Worm (Caenorhabditis elegans) whole organism, L1 larva: Measurements from ENCODE around the gene npp-9.

ENCODE experiments used
- F16B12.6 ChIP-seq: fragments of 150-350 bp; optimal IDR thresholded peaks from 2 replicates; lab custom pipeline; 2014; ENCODE audit warnings: missing biosample characterization, missing genetic modification characterization
- aly-2 ChIP-seq: fragments of 150-350 bp; optimal IDR thresholded peaks from 2 replicates; lab custom pipeline; 2014; ENCODE audit warnings: missing biosample characterization, missing genetic modification characterization
- blmp-1 ChIP-seq: fragments of 150-350 bp; optimal IDR thresholded peaks from 2 replicates; lab custom pipeline; 2014; ENCODE audit warnings: missing biosample characterization, missing genetic modification characterization
- ceh-8 ChIP-seq: fragments of 200-800 bp; sonication (Bioruptor generic); optimal IDR thresholded peaks from 2 replicates; lab custom pipeline; 2018; ENCODE audit warnings: mild to moderate bottlenecking, missing genetic modification characterization, moderate library complexity, missing compliant biosample characterization
- ceh-82 ChIP-seq, 3 experiments: fragments of 150-350 bp in 1 of 3; sonication (generic microtip) in 2 of 3; optimal IDR thresholded peaks; 2 replicates each; lab custom pipeline; 2014 to 2017; ENCODE audit warnings: missing biosample characterization in 3 of 3, missing genetic modification characterization in 3 of 3
- ceh-88 ChIP-seq: fragments of 200-800 bp; sonication (Bioruptor generic); IDR thresholded peaks from 2 replicates; pipeline ENCODE4 v1.3.6; 2022; ENCODE audit warnings: missing genetic modification characterization, missing compliant biosample characterization
- ces-1 ChIP-seq: fragments of 150-350 bp; optimal IDR thresholded peaks from 2 replicates; lab custom pipeline; 2014; ENCODE audit warnings: missing biosample characterization, missing genetic modification reagents, missing genetic modification characterization
- dpl-1 ChIP-seq, 3 experiments: fragments of 150-350 bp in 2 of 3; sonication (generic microtip) in 1 of 3; optimal IDR thresholded peaks; 2 replicates each; lab custom pipeline; 2014 to 2017; ENCODE audit warnings: missing biosample characterization in 3 of 3, missing genetic modification characterization in 3 of 3, missing genetic modification reagents in 3 of 3
- dsc-1 ChIP-seq: sonication (generic microtip); optimal IDR thresholded peaks from 2 replicates; lab custom pipeline; 2016; ENCODE audit warnings: mild to moderate bottlenecking, missing genetic modification characterization, missing compliant biosample characterization
- efl-1 ChIP-seq, 4 experiments: fragments of 150-350 bp; optimal IDR thresholded peaks in 3 of 4; peaks in 1 of 4; 1 replicate in 1 of 4; 2 replicates in 3 of 4; lab custom pipeline; 2014; ENCODE audit warnings: missing biosample characterization in 2 of 4, missing genetic modification characterization in 2 of 4, missing genetic modification reagents in 2 of 4
- efl-3 ChIP-seq: fragments of 200-800 bp; sonication (Bioruptor generic); optimal IDR thresholded peaks from 2 replicates; lab custom pipeline; 2018; ENCODE audit warnings: mild to moderate bottlenecking, missing genetic modification characterization, missing compliant biosample characterization
- egl-13 ChIP-seq: sonication (generic microtip); optimal IDR thresholded peaks from 2 replicates; lab custom pipeline; 2016; ENCODE audit warnings: missing genotype, missing genetic modification reagents, missing genetic modification characterization, missing compliant biosample characterization
- egl-27 ChIP-seq, 2 experiments: fragments of 150-350 bp in 1 of 2; sonication (generic microtip); optimal IDR thresholded peaks; 3 replicates each; lab custom pipeline; 2017 to 2018; ENCODE audit warnings: missing biosample characterization in 2 of 2, missing genetic modification characterization in 2 of 2, missing genetic modification reagents in 2 of 2
- elt-3 ChIP-seq, 6 experiments: fragments of 150-350 bp in 1 of 6; sonication (generic microtip); optimal IDR thresholded peaks; 2 replicates each; lab custom pipeline; 2017 to 2018; ENCODE audit warnings: missing biosample characterization in 6 of 6, missing genetic modification characterization in 6 of 6, inconsistent platforms in 1 of 6
- ets-5 ChIP-seq: fragments of 200-800 bp; sonication (Bioruptor generic); IDR thresholded peaks from 2 replicates; pipeline ENCODE4 v1.3.6; 2022; ENCODE audit warnings: missing genetic modification characterization, missing compliant biosample characterization
- fkh-8 ChIP-seq: sonication (generic microtip); optimal IDR thresholded peaks from 2 replicates; lab custom pipeline; 2016; ENCODE audit warnings: mild to moderate bottlenecking, missing genetic modification characterization, missing compliant biosample characterization
- irx-1 ChIP-seq: sonication (generic microtip); optimal IDR thresholded peaks from 2 replicates; lab custom pipeline; 2016; ENCODE audit warnings: missing genetic modification characterization, missing compliant biosample characterization
- jun-1 ChIP-seq: fragments of 150-350 bp; optimal IDR thresholded peaks from 2 replicates; lab custom pipeline; 2014; ENCODE audit warnings: missing biosample characterization, missing genetic modification reagents, missing genetic modification characterization
- lin-13 ChIP-seq: fragments of 150-350 bp; optimal IDR thresholded peaks from 2 replicates; lab custom pipeline; 2014; ENCODE audit warnings: missing biosample characterization, missing genetic modification reagents, missing genetic modification characterization
- lin-14 ChIP-seq: fragments of 200-800 bp; sonication (Bioruptor generic); optimal IDR thresholded peaks from 2 replicates; lab custom pipeline; 2018; ENCODE audit warnings: mild to moderate bottlenecking, missing genetic modification characterization, moderate library complexity, missing compliant biosample characterization
- lin-35 ChIP-seq, 2 experiments: fragments of 150-350 bp; optimal IDR thresholded peaks; 2 replicates each; lab custom pipeline; 2014; ENCODE audit warnings: missing biosample characterization in 2 of 2, missing genetic modification characterization in 2 of 2, missing genetic modification reagents in 2 of 2
- lin-39 ChIP-seq: fragments of 150-350 bp; optimal IDR thresholded peaks from 2 replicates; lab custom pipeline; 2014; ENCODE audit warnings: missing biosample characterization, missing genetic modification reagents, missing genetic modification characterization
- lir-3 ChIP-seq: sonication (generic microtip); optimal IDR thresholded peaks from 2 replicates; lab custom pipeline; 2016; ENCODE audit warnings: mild to moderate bottlenecking, missing genetic modification characterization, moderate library complexity, missing compliant biosample characterization; ENCODE audit not compliant: poor library complexity
- mdl-1 ChIP-seq, 2 experiments: fragments of 150-350 bp; optimal IDR thresholded peaks; 2 replicates each; lab custom pipeline; 2014 to 2017; ENCODE audit warnings: missing biosample characterization in 2 of 2, missing genetic modification characterization in 2 of 2, inconsistent platforms in 1 of 2
- mep-1 ChIP-seq: fragments of 150-350 bp; optimal IDR thresholded peaks from 2 replicates; lab custom pipeline; 2014; ENCODE audit warnings: missing biosample characterization, missing genetic modification characterization
- nhr-20 ChIP-seq: sonication (generic microtip); optimal IDR thresholded peaks from 2 replicates; lab custom pipeline; 2016; ENCODE audit warnings: mild to moderate bottlenecking, missing genetic modification characterization, missing compliant biosample characterization
- nhr-237 ChIP-seq: fragments of 150-350 bp; optimal IDR thresholded peaks from 2 replicates; lab custom pipeline; 2014; ENCODE audit warnings: missing biosample characterization, missing genetic modification characterization
- nhr-47 ChIP-seq: sonication (generic microtip); optimal IDR thresholded peaks from 2 replicates; lab custom pipeline; 2016; ENCODE audit warnings: mild to moderate bottlenecking, missing genetic modification characterization, moderate library complexity, missing compliant biosample characterization
- nhr-85 ChIP-seq: sonication (generic microtip); peaks from one replicate; lab custom pipeline; 2016; ENCODE audit warnings: missing genetic modification characterization, inconsistent platforms, missing compliant biosample characterization
- rnt-1 ChIP-seq: sonication (generic microtip); optimal IDR thresholded peaks from 2 replicates; lab custom pipeline; 2016; ENCODE audit warnings: mild to moderate bottlenecking, missing genetic modification characterization, moderate library complexity, missing compliant biosample characterization
- skn-1 ChIP-seq: fragments of 150-350 bp; optimal IDR thresholded peaks from 2 replicates; lab custom pipeline; 2014; ENCODE audit warnings: missing biosample characterization, missing genetic modification characterization
- snpc-4 ChIP-seq: fragments of 150-350 bp; optimal IDR thresholded peaks from 2 replicates; lab custom pipeline; 2014; ENCODE audit warnings: missing biosample characterization, missing genetic modification characterization
- snu-23 ChIP-seq: sonication (generic microtip); optimal IDR thresholded peaks from 2 replicates; lab custom pipeline; 2016; ENCODE audit warnings: missing genetic modification characterization, missing compliant biosample characterization
- tbx-2 ChIP-seq: sonication (generic microtip); optimal IDR thresholded peaks from 2 replicates; lab custom pipeline; 2016; ENCODE audit warnings: missing genetic modification characterization, missing compliant biosample characterization
- unc-130 ChIP-seq: fragments of 150-350 bp; optimal IDR thresholded peaks from 2 replicates; lab custom pipeline; 2017; ENCODE audit warnings: missing biosample characterization, missing genetic modification characterization, inconsistent platforms
- unc-98 ChIP-seq: fragments of 200-800 bp; sonication (Bioruptor generic); IDR thresholded peaks from 2 replicates; pipeline ENCODE4 v1.3.6; 2022; ENCODE audit warnings: missing genetic modification characterization, missing compliant biosample characterization
- zag-1 ChIP-seq: fragments of 150-350 bp; optimal IDR thresholded peaks from 2 replicates; lab custom pipeline; 2014; ENCODE audit warnings: missing biosample characterization, missing genetic modification characterization
- ztf-4 ChIP-seq: fragments of 150-350 bp; optimal IDR thresholded peaks from 2 replicates; lab custom pipeline; 2014; ENCODE audit warnings: missing biosample characterization, missing genetic modification characterization

The npp-9 gene

ce11 chrIII:3360067-3360466, 44.2 kb downstream of the npp-9 start:
- TF ChIP-seq nhr-85 (tag; lab: Kevin White, UChicago) (peak; percentile 3), aly-2 (tag; lab: Kevin White, UChicago) (no peak), snu-23 (GFP tag; lab: Kevin White, UChicago) (no peak), lir-3 (tag; lab: Kevin White, UChicago) (no peak), ets-5 (GFP tag; lab: Robert Waterston, UW) (no peak)

DNA sequence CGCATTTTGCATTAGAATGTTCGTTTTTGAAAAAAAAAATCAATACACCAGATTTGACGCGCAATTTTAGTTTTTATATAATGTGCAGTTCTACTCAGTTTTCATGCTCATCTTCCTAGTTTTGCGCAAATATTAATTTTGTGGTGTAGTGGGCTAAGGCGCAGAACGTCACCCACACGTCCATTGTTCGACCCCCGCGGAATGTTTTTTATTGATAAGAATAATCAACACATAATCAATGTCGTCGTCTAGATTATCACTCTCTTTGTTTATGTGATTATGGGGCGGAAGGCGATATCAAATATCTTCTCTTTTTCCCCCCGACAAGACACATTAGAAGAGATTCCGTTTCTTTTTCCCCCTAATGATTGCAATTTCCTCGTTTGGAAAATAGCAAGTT, 48.5 kb downstream of the npp-9 start:
- TF ChIP-seq tbx-2 (tag; lab: Kevin White, UChicago) (no peak), ceh-88 (no peak), ztf-4 (tag; lab: Kevin White, UChicago) (no peak), elt-3 (tag; optimal IDR thresholded peaks at IDR 0.05; lab: Kevin White, UChicago) (peak in 5 of 6 experiments; percentile 13 to 81 (median 64)), ces-1 (GFP tag; lab: Kevin White, UChicago) (no peak), dsc-1 (tag; lab: Kevin White, UChicago) (no peak), lin-39 (no peak), blmp-1 (tag; lab: Kevin White, UChicago) (peak; percentile 71), jun-1 (tag; lab: Kevin White, UChicago) (no peak), fkh-8 (tag; lab: Kevin White, UChicago) (no peak), F16B12.6 (tag; lab: Kevin White, UChicago) (no peak), ceh-8 (GFP tag; lab: Kevin White, UChicago) (no peak), egl-13 (no peak), mdl-1 (tag; optimal IDR thresholded peaks at IDR 0.05; lab: Kevin White, UChicago) (no peak), lin-35 (GFP tag; optimal IDR thresholded peaks at IDR 0.05; lab: Kevin White, UChicago) (peak in 1 of 2 experiments; percentile 1), ets-5 (GFP tag; lab: Robert Waterston, UW) (no peak), zag-1 (no peak), efl-1 (optimal IDR thresholded peaks at IDR 0.05; lab: Kevin White, UChicago) (no peak), efl-1 (GFP tag; optimal IDR thresholded peaks at IDR 0.05 in 1 of 2; lab: Kevin White, UChicago) (peak in 1 of 2 experiments; percentile 58), efl-3 (no peak), unc-130 (tag; lab: Kevin White, UChicago) (no peak), unc-98 (GFP tag; lab: Robert Waterston, UW) (no peak), lin-13 (GFP tag; lab: Kevin White, UChicago) (no peak)

- TF ChIP-seq lin-14 (GFP tag; lab: Kevin White, UChicago) (peak; percentile 74), snu-23 (GFP tag; lab: Kevin White, UChicago) (peak; percentile 40), nhr-237 (tag; lab: Kevin White, UChicago) (no peak), nhr-85 (tag; lab: Kevin White, UChicago) (peak; percentile 82), efl-1 (optimal IDR thresholded peaks at IDR 0.05; lab: Kevin White, UChicago) (no peak), efl-1 (GFP tag; optimal IDR thresholded peaks at IDR 0.05 in 1 of 2; lab: Kevin White, UChicago) (peak in 1 of 2 experiments; percentile 21), mep-1 (tag; lab: Kevin White, UChicago) (peak; percentile 30), blmp-1 (tag; lab: Kevin White, UChicago) (peak; percentile 78), skn-1 (tag; lab: Kevin White, UChicago) (no peak), elt-3 (tag; optimal IDR thresholded peaks at IDR 0.05; lab: Kevin White, UChicago) (peak in 4 of 6 experiments; percentile 8 to 62 (median 28)), nhr-20 (tag; lab: Kevin White, UChicago) (peak; percentile 16)
Measured at ce11 chrIII:3351672-3352071, 52.6 kb downstream of the npp-9 start.

DNA sequence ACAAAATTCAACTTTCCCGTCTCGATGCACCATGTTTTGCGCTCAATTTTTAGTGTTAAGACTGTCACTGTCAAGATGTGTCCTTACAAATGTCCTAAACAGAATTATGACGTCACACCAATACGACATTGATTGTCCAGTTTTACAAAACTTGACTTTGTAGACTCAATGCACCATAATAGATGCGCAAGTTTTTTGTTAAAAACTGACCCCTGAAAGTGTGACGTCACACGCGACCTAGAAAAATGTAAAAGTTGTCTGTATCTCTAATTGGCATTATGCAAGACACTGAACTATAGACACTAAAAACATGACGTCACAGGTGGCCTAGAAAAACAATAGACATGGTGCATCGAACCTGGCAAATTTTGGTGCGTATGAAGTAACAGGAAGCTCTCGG, 53.2 kb downstream of the npp-9 start:
- TF ChIP-seq lin-13 (GFP tag; lab: Kevin White, UChicago): no peak
- no peak for TF ChIP-seq egl-27 (tag; optimal IDR thresholded peaks at IDR 0.05; lab: Kevin White, UChicago)
- no peak for TF ChIP-seq dpl-1 (GFP tag; optimal IDR thresholded peaks at IDR 0.05; lab: Kevin White, UChicago)
- TF ChIP-seq snpc-4: no peak
- TF ChIP-seq efl-1 (optimal IDR thresholded peaks at IDR 0.05; lab: Kevin White, UChicago): no peak
- no peak for TF ChIP-seq efl-1 (GFP tag; optimal IDR thresholded peaks at IDR 0.05 in 1 of 2; lab: Kevin White, UChicago)
- no peak for TF ChIP-seq rnt-1 (tag; lab: Kevin White, UChicago)
- TF ChIP-seq ceh-82 (tag; optimal IDR thresholded peaks at IDR 0.05; lab: Kevin White, UChicago): no peak
- no peak for TF ChIP-seq irx-1 (tag; lab: Kevin White, UChicago)
- no peak for TF ChIP-seq nhr-47 (tag; lab: Kevin White, UChicago)
- TF ChIP-seq ets-5 (GFP tag; lab: Robert Waterston, UW): no peak
